Worm (Caenorhabditis elegans): Measurements from ENCODE around the gene fbxb-19.

DNA sequence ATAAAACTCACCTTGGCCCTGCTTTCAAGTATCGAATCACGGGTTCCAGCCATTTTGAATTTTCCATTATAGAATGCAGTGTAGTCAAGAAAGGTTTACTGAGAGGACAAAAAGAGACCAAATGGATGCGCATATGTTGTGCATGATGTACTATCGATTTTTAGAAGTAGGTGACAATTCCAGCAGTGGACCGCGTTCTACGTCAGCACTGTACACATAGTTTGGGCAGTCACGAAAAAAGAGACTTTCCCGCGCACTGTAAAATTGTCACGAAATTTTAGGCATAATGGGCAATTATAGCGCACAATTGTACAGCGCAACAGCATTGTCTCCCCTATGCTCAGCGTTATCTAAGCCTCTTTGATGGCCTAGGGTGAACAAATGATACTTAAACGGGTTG, 2.0 kb upstream of the fbxb-19 start, which contains the start of gene fbxc-22:
- no peak for TF ChIP-seq pha-4 (tag; optimal IDR thresholded peaks at IDR 0.05)
- no peak for TF ChIP-seq ceh-39 (tag; optimal IDR thresholded peaks at IDR 0.05)
- TF ChIP-seq unc-62 (GFP tag; optimal IDR thresholded peaks at IDR 0.05), result no peak

All from whole organism, mixed stage, embryonic.